Fruit fly (Drosophila melanogaster): Measurements from ENCODE around the gene ZIPIC.
A peak's percentile ranks its signal among the peaks of the same experiment; 100 is the strongest.

The ZIPIC gene

DNA sequence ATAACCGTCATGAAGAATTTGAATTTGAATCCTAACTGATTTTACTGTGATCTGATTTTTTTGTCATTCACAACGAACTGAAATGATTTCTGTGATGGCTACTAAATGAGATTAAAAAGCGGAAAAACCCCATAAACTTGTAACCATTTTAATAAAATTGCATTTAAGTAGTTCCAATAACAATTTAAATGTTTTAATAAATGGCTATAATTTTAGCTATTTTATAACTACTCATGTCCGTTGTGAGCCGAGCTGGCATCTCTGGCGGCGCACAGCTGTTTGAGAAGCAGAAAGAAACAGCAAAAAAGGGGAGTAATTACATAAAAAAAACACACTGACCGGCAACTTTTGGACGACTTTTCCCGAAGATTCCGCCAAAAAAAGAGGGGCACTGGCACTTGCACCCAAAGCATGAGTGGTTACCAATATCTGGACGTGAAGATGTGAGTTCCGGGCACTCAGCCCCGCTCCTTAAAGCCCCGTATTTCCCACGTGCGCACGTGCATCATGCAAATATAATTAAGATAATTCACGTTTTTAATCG, 20.0 kb upstream of the ZIPIC start, which contains the start of the genes CG7950 and Rpp14a (continued):
- TF ChIP-seq Eip75B (GFP tag; optimal IDR thresholded peaks at IDR 0.05) (peak; percentile 86), achi (GFP tag; optimal IDR thresholded peaks at IDR 0.05) (peak; percentile 86), Ets21C (GFP tag; optimal IDR thresholded peaks at IDR 0.05) (peak; percentile 84), fd85E (GFP tag; optimal IDR thresholded peaks at IDR 0.05) (no peak), Eip78C (GFP tag) (peak; percentile 93), svp (GFP tag) (peak; percentile 87), CG8319 (GFP tag; optimal IDR thresholded peaks at IDR 0.05) (peak; percentile 60), net (GFP tag; optimal IDR thresholded peaks at IDR 0.05) (peak; percentile 84), Eip93F (GFP tag; optimal IDR thresholded peaks at IDR 0.05) (peak; percentile 77), vri (GFP tag; optimal IDR thresholded peaks at IDR 0.05) (peak; percentile 96), Gug (GFP tag; IDR thresholded peaks at IDR 0.05) (peak; percentile 76), pdm3 (GFP tag; optimal IDR thresholded peaks at IDR 0.05) (peak; percentile 92), eg (GFP tag; IDR thresholded peaks at IDR 0.05) (peak; percentile 93), CG3032 (tag; optimal IDR thresholded peaks at IDR 0.05) (peak; percentile 86), CG34406 (GFP tag; optimal IDR thresholded peaks at IDR 0.05) (peak; percentile 80), CG16779 (tag; optimal IDR thresholded peaks at IDR 0.05) (peak; percentile 61), CG6808 (GFP tag; optimal IDR thresholded peaks at IDR 0.05) (peak; percentile 49), Hr38 (GFP tag; optimal IDR thresholded peaks at IDR 0.05) (peak; percentile 72), CG10631 (GFP tag; optimal IDR thresholded peaks at IDR 0.05) (peak; percentile 79), CG6163 (GFP tag; IDR thresholded peaks at IDR 0.05) (peak; percentile 91), CG6854 (GFP tag; optimal IDR thresholded peaks at IDR 0.05) (no peak), CG8119 (GFP tag; IDR thresholded peaks at IDR 0.05) (peak; percentile 79), Ets96B (tag; optimal IDR thresholded peaks at IDR 0.05) (peak; percentile 79), CG31627 (GFP tag; optimal IDR thresholded peaks at IDR 0.05) (peak; percentile 91), CG1621 (tag; optimal IDR thresholded peaks at IDR 0.05) (peak; percentile 78), CG9139 (GFP tag; optimal IDR thresholded peaks at IDR 0.05) (no peak), OdsH (GFP tag; optimal IDR thresholded peaks at IDR 0.05) (peak; percentile 89), Smox (GFP tag; optimal IDR thresholded peaks at IDR 0.05) (peak; percentile 86), esn (GFP tag; optimal IDR thresholded peaks at IDR 0.05) (peak; percentile 90), CG6276 (GFP tag; optimal IDR thresholded peaks at IDR 0.05) (no peak), Hr4 (GFP tag; optimal IDR thresholded peaks at IDR 0.05) (peak; percentile 89), fkh (GFP tag; optimal IDR thresholded peaks at IDR 0.05) (no peak)

DNA sequence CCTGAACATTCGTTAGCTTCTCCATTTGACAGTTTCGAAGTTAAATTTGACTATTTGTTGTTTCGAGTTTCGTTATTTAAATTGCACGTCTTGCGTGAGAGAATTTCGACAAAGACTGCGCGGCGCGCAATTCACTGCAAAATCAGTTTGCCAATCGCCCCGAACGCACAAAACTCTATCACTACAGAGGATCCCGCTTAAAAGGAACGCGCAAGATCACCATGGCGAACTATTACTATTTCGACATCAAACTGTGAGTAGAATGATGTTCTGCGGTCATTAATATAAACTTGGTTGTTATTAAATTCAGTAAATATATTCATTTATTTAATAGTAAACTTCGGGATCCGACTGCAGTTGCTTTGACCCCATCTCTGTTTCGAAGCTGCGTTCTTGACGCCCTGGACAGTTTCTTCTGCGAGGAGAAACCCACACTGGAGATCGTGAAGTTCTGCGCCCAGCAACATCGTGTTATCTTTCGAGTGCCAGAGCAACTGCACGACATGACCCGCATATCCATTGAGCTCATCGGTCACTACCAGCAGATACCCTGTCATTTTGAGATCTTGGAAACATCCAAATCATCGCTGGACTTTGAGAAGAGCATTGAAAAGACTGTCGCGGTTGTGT, 19.4 kb upstream of the ZIPIC start, which contains the start of the genes Rpp14b and spn-A:
Gene Rpp14b (plus strand): TSS at position 43 of the 630 bp plus-strand sequence.
Gene spn-A (minus strand): TSS at position 123 of the 630 bp plus-strand sequence.
- TF ChIP-seq Smox (GFP tag; optimal IDR thresholded peaks at IDR 0.05) (no peak), Sox15 (GFP tag; optimal IDR thresholded peaks at IDR 0.05) (peak; percentile 47), spab (GFP tag; optimal IDR thresholded peaks at IDR 0.05) (no peak), ss (GFP tag; optimal IDR thresholded peaks at IDR 0.05) (peak in 1 of 2 experiments; percentile 12), Eip93F (GFP tag; optimal IDR thresholded peaks at IDR 0.05) (peak; percentile 32), CG16779 (tag; optimal IDR thresholded peaks at IDR 0.05) (no peak), Sox14 (GFP tag; optimal IDR thresholded peaks at IDR 0.05) (peak; percentile 63), topi (GFP tag; optimal IDR thresholded peaks at IDR 0.05) (peak; percentile 5), salr (GFP tag; optimal IDR thresholded peaks at IDR 0.05) (no peak), OdsH (GFP tag; optimal IDR thresholded peaks at IDR 0.05) (peak; percentile 52), net (GFP tag; optimal IDR thresholded peaks at IDR 0.05) (peak; percentile 3), CG31627 (GFP tag; optimal IDR thresholded peaks at IDR 0.05) (peak; percentile 53), Hr4 (GFP tag; optimal IDR thresholded peaks at IDR 0.05) (peak; percentile 57), vri (GFP tag; optimal IDR thresholded peaks at IDR 0.05) (no peak), fd59A (GFP tag; optimal IDR thresholded peaks at IDR 0.05) (peak; percentile 18), CG6276 (GFP tag; optimal IDR thresholded peaks at IDR 0.05) (no peak), CG3919 (GFP tag; optimal IDR thresholded peaks at IDR 0.05) (peak; percentile 28), CG1621 (tag; optimal IDR thresholded peaks at IDR 0.05) (no peak), dac (GFP tag; optimal IDR thresholded peaks at IDR 0.05) (no peak), eg (GFP tag; IDR thresholded peaks at IDR 0.05) (peak; percentile 58; the same call in 2 of the 3 replicates), svp (GFP tag) (peak; percentile 77), CG34406 (GFP tag; optimal IDR thresholded peaks at IDR 0.05) (peak; percentile 38), Hr39 (GFP tag; optimal IDR thresholded peaks at IDR 0.05) (peak; percentile 59), Eip75B (GFP tag; optimal IDR thresholded peaks at IDR 0.05) (peak; percentile 3), fkh (GFP tag; optimal IDR thresholded peaks at IDR 0.05) (no peak), Eip78C (GFP tag) (peak; percentile 80), CG6808 (GFP tag; optimal IDR thresholded peaks at IDR 0.05) (no peak), Met (GFP tag; optimal IDR thresholded peaks at IDR 0.05) (peak; percentile 19), pdm3 (GFP tag; optimal IDR thresholded peaks at IDR 0.05) (peak; percentile 49), cyc (GFP tag; optimal IDR thresholded peaks at IDR 0.05) (peak; percentile 37), CG32006 (GFP tag; optimal IDR thresholded peaks at IDR 0.05) (peak; percentile 44), esn (GFP tag; optimal IDR thresholded peaks at IDR 0.05) (peak; percentile 39), Sox102F (GFP tag; optimal IDR thresholded peaks at IDR 0.05) (peak; percentile 62), Ets96B (tag; optimal IDR thresholded peaks at IDR 0.05) (no peak)

Data from whole organism, prepupa.